Worm (Caenorhabditis elegans) whole organism, L3 larva: Measurements from ENCODE around the gene col-157.
"Not testable (repeated sequence)": the region's sequence is repeated elsewhere in the genome, so short reads cannot be mapped to it uniquely, and the experiment has no call there.

Experiments
- ZK546.5 ChIP-seq: sonication (generic microtip); optimal IDR thresholded peaks from 2 replicates; lab custom pipeline; 2017; ENCODE audit warnings: missing biosample characterization, missing genetic modification characterization
- ama-1 ChIP-seq: fragments of 150-350 bp; optimal IDR thresholded peaks from 2 replicates; lab custom pipeline; 2018
- fkh-10 ChIP-seq: sonication (generic microtip); optimal IDR thresholded peaks from 2 replicates; lab custom pipeline; 2017; ENCODE audit warnings: missing biosample characterization, missing genetic modification reagents, missing genetic modification characterization
- mdl-1 ChIP-seq: fragments of 150-350 bp; optimal IDR thresholded peaks from 2 replicates; lab custom pipeline; 2014; ENCODE audit warnings: missing biosample characterization, missing genetic modification characterization
- nhr-12 ChIP-seq: fragments of 150-350 bp; optimal IDR thresholded peaks from 2 replicates; lab custom pipeline; 2014; ENCODE audit warnings: missing biosample characterization, missing genetic modification characterization
- nhr-77 ChIP-seq: fragments of 150-350 bp; optimal IDR thresholded peaks from 2 replicates; lab custom pipeline; 2014; ENCODE audit warnings: missing biosample characterization, missing genetic modification characterization
- snpc-4 ChIP-seq: fragments of 150-350 bp; optimal IDR thresholded peaks from 2 replicates; lab custom pipeline; 2014; ENCODE audit warnings: missing biosample characterization, missing genetic modification characterization
- tbx-2 ChIP-seq: sonication (generic microtip); optimal IDR thresholded peaks from 2 replicates; lab custom pipeline; 2016; ENCODE audit warnings: mild to moderate bottlenecking, missing genetic modification characterization, missing compliant biosample characterization
- zag-1 ChIP-seq: fragments of 150-350 bp; optimal IDR thresholded peaks from 2 replicates; lab custom pipeline; 2014; ENCODE audit warnings: missing biosample characterization, missing genetic modification characterization
- ztf-11 ChIP-seq: fragments of 150-350 bp; optimal IDR thresholded peaks from 2 replicates; lab custom pipeline; 2014; ENCODE audit warnings: missing biosample characterization, missing genetic modification characterization

- not testable (repeated sequence) for TF ChIP-seq ztf-11 (tag; lab: Kevin White, UChicago); ama-1; ZK546.5 (tag; lab: Kevin White, UChicago); nhr-12; mdl-1; nhr-77 (tag; lab: Kevin White, UChicago); zag-1 (tag; lab: Kevin White, UChicago)
- peak; percentile 36 for TF ChIP-seq tbx-2 (tag; lab: Kevin White, UChicago)
- TF ChIP-seq snpc-4 (tag; lab: Kevin White, UChicago), result peak; percentile 20
- TF ChIP-seq fkh-10 (GFP tag; lab: Kevin White, UChicago), result peak; percentile 16
These were observed 21.1 kb downstream of the col-157 start, which contains the start of the genes C55A6.1 and C55A6.10 for ce11 chrV:11504853-11505397.
